Fruit fly (Drosophila melanogaster) whole organism, embryonic: ENCODE data around the gene Schip1.
A peak's percentile ranks its signal among the peaks of the same experiment; 100 is the strongest.

Experiments
- Antp ChIP-seq: fragments of 200-800 bp; sonication (Bioruptor generic); optimal IDR thresholded peaks from 3 replicates; lab custom pipeline; 2016; ENCODE audit warnings: missing biosample characterization, missing genetic modification characterization
- B-H2 ChIP-seq: fragments of 200-800 bp; sonication (Bioruptor generic); optimal IDR thresholded peaks from 2 replicates; lab custom pipeline; 2018; ENCODE audit warnings: missing biosample characterization, mild to moderate bottlenecking, missing genetic modification characterization
- C15 ChIP-seq: fragments of 200-800 bp; sonication (Bioruptor generic); IDR thresholded peaks from 3 replicates; pipeline ENCODE4 v1.3.6; 2022; ENCODE audit warnings: missing biosample characterization, missing genetic modification characterization
- CG10274 ChIP-seq: fragments of 200-800 bp; sonication (Bioruptor generic); optimal IDR thresholded peaks from 3 replicates; lab custom pipeline; 2017; ENCODE audit warnings: missing biosample characterization, mild to moderate bottlenecking, missing genetic modification characterization
- CG10366 ChIP-seq: fragments of 200-800 bp; sonication (Bioruptor generic); IDR thresholded peaks from 2 replicates; pipeline ENCODE4 v1.3.6; 2022; ENCODE audit warnings: missing biosample characterization, missing genetic modification characterization
- CG11695 ChIP-seq: fragments of 200-800 bp; sonication (Bioruptor generic); IDR thresholded peaks from 3 replicates; pipeline ENCODE4 v1.3.6; 2022; ENCODE audit warnings: missing biosample characterization, missing genetic modification characterization
- CG13287 ChIP-seq: fragments of 200-800 bp; sonication (Bioruptor generic); IDR thresholded peaks from 2 replicates; pipeline ENCODE4 v1.3.6; 2022; ENCODE audit warnings: missing biosample characterization, missing genetic modification characterization; ENCODE audit not compliant: partially characterized antibody
- CG13424 ChIP-seq: fragments of 200-800 bp; sonication (Bioruptor generic); optimal IDR thresholded peaks from 2 replicates; lab custom pipeline; 2019; ENCODE audit warnings: missing biosample characterization, mild to moderate bottlenecking, missing genetic modification characterization, moderate library complexity
- CG13624 ChIP-seq: fragments of 200-800 bp; sonication (Bioruptor generic); optimal IDR thresholded peaks from 2 replicates; lab custom pipeline; 2016; ENCODE audit warnings: missing biosample characterization, missing genetic modification characterization
- CG14667 ChIP-seq: fragments of 200-800 bp; sonication (Bioruptor generic); IDR thresholded peaks from 2 replicates; pipeline ENCODE4 v1.3.6; 2022; ENCODE audit warnings: missing biosample characterization, missing genetic modification characterization
- CG15011 ChIP-seq: fragments of 200-800 bp; sonication (Bioruptor generic); optimal IDR thresholded peaks from 3 replicates; lab custom pipeline; 2018; ENCODE audit warnings: missing biosample characterization, mild to moderate bottlenecking, missing genetic modification characterization
- CG16863 ChIP-seq: fragments of 200-800 bp; sonication (Bioruptor generic); optimal IDR thresholded peaks from 3 replicates; lab custom pipeline; 2016; ENCODE audit warnings: missing biosample characterization, missing genetic modification characterization
- CG18262 ChIP-seq: fragments of 200-800 bp; optimal IDR thresholded peaks from 3 replicates; lab custom pipeline; 2019; ENCODE audit warnings: missing biosample characterization, mild to moderate bottlenecking, missing genetic modification characterization, moderate library complexity
- CG30020 ChIP-seq: fragments of 200-800 bp; optimal IDR thresholded peaks from 2 replicates; lab custom pipeline; 2019; ENCODE audit warnings: missing biosample characterization, mild to moderate bottlenecking, missing genetic modification characterization, moderate library complexity
- CG3163 ChIP-seq: fragments of 200-800 bp; sonication (Bioruptor generic); optimal IDR thresholded peaks from 3 replicates; lab custom pipeline; 2016; ENCODE audit warnings: missing biosample characterization, missing genetic modification characterization
- CG3281 ChIP-seq: fragments of 200-800 bp; sonication (Bioruptor generic); optimal IDR thresholded peaks from 3 replicates; lab custom pipeline; 2017; ENCODE audit warnings: missing biosample characterization, mild to moderate bottlenecking, missing genetic modification characterization
- CG3407 ChIP-seq: fragments of 200-800 bp; sonication (Bioruptor generic); optimal IDR thresholded peaks from 2 replicates; lab custom pipeline; 2018; ENCODE audit warnings: missing biosample characterization, mild to moderate bottlenecking, missing genetic modification characterization
- CG6654 ChIP-seq: fragments of 200-800 bp; sonication (Bioruptor generic); optimal IDR thresholded peaks from 2 replicates; lab custom pipeline; 2017; ENCODE audit warnings: missing biosample characterization, mild to moderate bottlenecking, missing genetic modification characterization
- CG6683 ChIP-seq: fragments of 200-800 bp; sonication (Bioruptor generic); optimal IDR thresholded peaks from 2 replicates; lab custom pipeline; 2017; ENCODE audit warnings: missing biosample characterization, mild to moderate bottlenecking, missing genetic modification characterization, missing genetic modification reagents
- CG7786 ChIP-seq: fragments of 200-800 bp; sonication (Bioruptor generic); optimal IDR thresholded peaks from 2 replicates; lab custom pipeline; 2016; ENCODE audit warnings: missing biosample characterization, missing genetic modification characterization
- CG8290 ChIP-seq, 3 experiments: fragments of 200-800 bp; sonication (Bioruptor generic); optimal IDR thresholded peaks; 2 replicates each; lab custom pipeline; 2016 to 2019; ENCODE audit warnings: missing biosample characterization in 3 of 3, missing genetic modification characterization in 3 of 3, mild to moderate bottlenecking in 2 of 3, moderate library complexity in 1 of 3
- CG8924 ChIP-seq: fragments of 200-800 bp; optimal IDR thresholded peaks from 3 replicates; lab custom pipeline; 2019; ENCODE audit warnings: missing biosample characterization, mild to moderate bottlenecking, missing genetic modification characterization, moderate library complexity
- CG9797 ChIP-seq: fragments of 200-800 bp; sonication (Bioruptor generic); optimal IDR thresholded peaks from 3 replicates; lab custom pipeline; 2018; ENCODE audit warnings: missing biosample characterization, mild to moderate bottlenecking, missing genetic modification characterization
- CkIIα-i1 ChIP-seq: fragments of 200-800 bp; sonication (Bioruptor generic); IDR thresholded peaks from 2 replicates; pipeline ENCODE4 v1.3.6; 2022; ENCODE audit warnings: missing biosample characterization, missing genetic modification characterization
- Dll ChIP-seq: fragments of 200-800 bp; sonication (Bioruptor generic); IDR thresholded peaks from 4 replicates; pipeline ENCODE4 v1.3.6; 2022; ENCODE audit warnings: missing biosample characterization, missing genetic modification characterization; ENCODE audit not compliant: partially characterized antibody
- E2f2 ChIP-seq: fragments of 200-800 bp; sonication (Bioruptor generic); IDR thresholded peaks from 2 replicates; pipeline ENCODE4 v1.3.6; 2022; ENCODE audit warnings: missing biosample characterization, missing genetic modification characterization
- ERR ChIP-seq: fragments of 200-800 bp; sonication (Bioruptor generic); optimal IDR thresholded peaks from 2 replicates; lab custom pipeline; 2016; ENCODE audit warnings: missing biosample characterization, missing genetic modification characterization
- H2.0 ChIP-seq: fragments of 200-800 bp; sonication (Bioruptor generic); IDR thresholded peaks from 2 replicates; pipeline ENCODE4 v1.3.6; 2022; ENCODE audit warnings: missing biosample characterization, missing genetic modification characterization
- Hr51 ChIP-seq, 2 experiments: fragments of 200-800 bp; sonication (Bioruptor generic); optimal IDR thresholded peaks; 2 replicates in 1 of 2; 3 replicates in 1 of 2; lab custom pipeline; 2016 to 2018; ENCODE audit warnings: missing biosample characterization in 2 of 2, missing genetic modification characterization in 2 of 2, mild to moderate bottlenecking in 1 of 2, moderate library complexity in 1 of 2
- Hr78 ChIP-seq, 2 experiments: fragments of 200-800 bp in 1 of 2; fragments of >200 bp in 1 of 2; sonication (Bioruptor generic) in 1 of 2; optimal IDR thresholded peaks; 2 replicates each; lab custom pipeline; 2017 to 2019; ENCODE audit warnings: missing biosample characterization in 2 of 2, missing genetic modification characterization in 2 of 2, mild to moderate bottlenecking in 1 of 2, moderate library complexity in 1 of 2
- Mes4 ChIP-seq: fragments of 200-800 bp; sonication (Bioruptor generic); optimal IDR thresholded peaks from 2 replicates; lab custom pipeline; 2016; ENCODE audit warnings: missing biosample characterization, missing genetic modification characterization
- NfI ChIP-seq: fragments of 200-800 bp; sonication (Bioruptor generic); optimal IDR thresholded peaks from 3 replicates; lab custom pipeline; 2018; ENCODE audit warnings: missing biosample characterization, mild to moderate bottlenecking, missing genetic modification characterization, moderate library complexity
- bab2 ChIP-seq: fragments of 200-800 bp; sonication (Bioruptor generic); optimal IDR thresholded peaks from 2 replicates; lab custom pipeline; 2016; ENCODE audit warnings: missing biosample characterization, missing genetic modification characterization
- chif ChIP-seq, 2 experiments: fragments of 200-800 bp; sonication (Bioruptor generic); optimal IDR thresholded peaks; 3 replicates each; lab custom pipeline; 2016; ENCODE audit warnings: missing biosample characterization in 2 of 2, missing genetic modification characterization in 2 of 2
- ci ChIP-seq: fragments of 200-800 bp; sonication (Bioruptor generic); IDR thresholded peaks from 3 replicates; pipeline ENCODE4 v1.3.6; 2022; ENCODE audit warnings: missing biosample characterization, missing genetic modification characterization
- dmrt11E ChIP-seq: fragments of 200-800 bp; sonication (Bioruptor generic); optimal IDR thresholded peaks from 3 replicates; lab custom pipeline; 2018; ENCODE audit warnings: missing biosample characterization, mild to moderate bottlenecking, missing genetic modification characterization, moderate library complexity
- dpn ChIP-seq, 2 experiments: fragments of 200-800 bp; sonication (Bioruptor generic); optimal IDR thresholded peaks; 3 replicates each; lab custom pipeline; 2016; ENCODE audit warnings: missing biosample characterization in 2 of 2, missing genetic modification characterization in 2 of 2
- gro ChIP-seq: fragments of 200-800 bp; sonication (Bioruptor generic); optimal IDR thresholded peaks from 2 replicates; lab custom pipeline; 2016; ENCODE audit warnings: missing biosample characterization, missing genetic modification characterization
- her ChIP-seq: fragments of 200-800 bp; sonication (Bioruptor generic); optimal IDR thresholded peaks from 2 replicates; lab custom pipeline; 2016; ENCODE audit warnings: missing biosample characterization, missing genetic modification characterization
- inv ChIP-seq: fragments of 200-800 bp; sonication (Bioruptor generic); IDR thresholded peaks from 2 replicates; pipeline ENCODE4 v1.3.6; 2022; ENCODE audit warnings: missing biosample characterization, missing genetic modification characterization; ENCODE audit not compliant: partially characterized antibody
- kay ChIP-seq: fragments of 200-800 bp; sonication (Bioruptor generic); optimal IDR thresholded peaks from 2 replicates; lab custom pipeline; 2016; ENCODE audit warnings: missing biosample characterization, missing genetic modification characterization
- knrl ChIP-seq: fragments of 200-800 bp; sonication (Bioruptor generic); IDR thresholded peaks from 3 replicates; pipeline ENCODE4 v1.3.6; 2022; ENCODE audit warnings: missing biosample characterization, missing genetic modification characterization; ENCODE audit not compliant: partially characterized antibody
- lov ChIP-seq, 2 experiments: fragments of 200-800 bp in 1 of 2; fragments of >200 bp in 1 of 2; sonication (Bioruptor generic) in 1 of 2; IDR thresholded peaks in 1 of 2; optimal IDR thresholded peaks in 1 of 2; 2 replicates in 1 of 2; 3 replicates in 1 of 2; pipeline versions ENCODE4 v1.3.6 to Lab custom; 2017 to 2022; ENCODE audit warnings: missing biosample characterization in 1 of 2, missing genetic modification characterization in 1 of 2
- org-1 ChIP-seq: fragments of 200-800 bp; sonication (Bioruptor generic); optimal IDR thresholded peaks from 2 replicates; lab custom pipeline; 2017; ENCODE audit warnings: missing biosample characterization, missing genetic modification characterization
- peb ChIP-seq: fragments of 200-800 bp; sonication (Bioruptor generic); IDR thresholded peaks from 2 replicates; pipeline ENCODE4 v1.3.6; 2022; ENCODE audit warnings: missing biosample characterization, missing genetic modification characterization
- stwl ChIP-seq: fragments of 200-800 bp; sonication (Bioruptor generic); optimal IDR thresholded peaks from 3 replicates; lab custom pipeline; 2018; ENCODE audit warnings: missing biosample characterization, mild to moderate bottlenecking, missing genetic modification characterization, moderate library complexity
- sug ChIP-seq: fragments of 200-800 bp; optimal IDR thresholded peaks from 2 replicates; lab custom pipeline; 2019; ENCODE audit warnings: missing biosample characterization, mild to moderate bottlenecking, missing genetic modification characterization, moderate library complexity
- toy ChIP-seq: fragments of 200-800 bp; sonication (Bioruptor generic); IDR thresholded peaks from 2 replicates; pipeline ENCODE4 v1.3.6; 2022; ENCODE audit warnings: missing biosample characterization, missing genetic modification characterization
- zen ChIP-seq: fragments of 200-800 bp; sonication (Bioruptor generic); optimal IDR thresholded peaks from 3 replicates; lab custom pipeline; 2018; ENCODE audit warnings: missing biosample characterization, mild to moderate bottlenecking, missing genetic modification characterization, moderate library complexity

Gene Schip1

DNA sequence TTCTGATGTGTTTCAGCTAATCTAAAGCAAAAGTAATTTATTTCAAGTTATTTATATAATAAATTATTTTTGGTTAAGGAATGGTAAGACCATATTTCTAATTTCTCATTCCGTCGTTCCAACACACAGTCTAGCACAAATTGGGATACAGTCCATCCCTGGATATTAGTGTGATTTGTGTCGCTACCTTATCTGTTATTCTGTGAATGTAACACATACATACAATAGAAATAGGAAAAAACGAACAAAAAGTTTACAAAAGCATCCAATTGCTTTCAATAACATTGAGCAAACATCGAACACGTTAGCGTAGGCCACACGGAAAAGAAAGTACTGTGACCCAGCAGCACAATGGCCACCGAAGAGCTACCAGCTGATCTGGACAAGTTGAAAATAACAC lies 35.6 kb upstream of the Schip1 start, which contains the start of gene CG5056 (continued):
- peak; percentile 39; the same call in 1 of the 3 replicates for TF ChIP-seq knrl (GFP tag; lab: Robert Waterston, UW)
- peak; percentile 63 for TF ChIP-seq CG9797 (GFP tag; lab: Kevin White, UChicago)
- peak; percentile 13 for TF ChIP-seq dmrt11E (tag; lab: Kevin White, UChicago)
- no peak for TF ChIP-seq C15 (GFP tag; lab: Robert Waterston, UW)
- no peak for TF ChIP-seq B-H2
- no peak for TF ChIP-seq CG13624
- TF ChIP-seq CG16863 (GFP tag; lab: Kevin White, UChicago) = no peak
- TF ChIP-seq CkIIα-i1 = no peak
- no peak for TF ChIP-seq Hr78 (GFP tag; optimal IDR thresholded peaks at IDR 0.05; lab: Kevin White, UChicago)
- TF ChIP-seq CG7786 = no peak
- no peak for TF ChIP-seq Mes4 (GFP tag; lab: Kevin White, UChicago)
- TF ChIP-seq sug = peak; percentile 37
- TF ChIP-seq CG6654 (GFP tag; lab: Kevin White, UChicago) = no peak
- TF ChIP-seq CG3281 = no peak
- TF ChIP-seq CG14667 (GFP tag; lab: Robert Waterston, UW) = peak; percentile 30; the same call in 1 of the 2 replicates
- TF ChIP-seq peb = no peak
- peak; percentile 100 for TF ChIP-seq CG30020 (tag; lab: Kevin White, UChicago)
- TF ChIP-seq gro (GFP tag; lab: Kevin White, UChicago) = peak; percentile 1
- TF ChIP-seq CG13424 (tag; lab: Kevin White, UChicago) = peak; percentile 30
- TF ChIP-seq CG10274 (GFP tag; lab: Kevin White, UChicago) = no peak
- TF ChIP-seq bab2 = no peak
- no peak for TF ChIP-seq H2.0
- no peak for TF ChIP-seq Antp (GFP tag; lab: Kevin White, UChicago)
- TF ChIP-seq dpn (GFP tag; optimal IDR thresholded peaks at IDR 0.05; lab: Kevin White, UChicago) = peak in 1 of 2 experiments; percentile 31
- TF ChIP-seq kay (GFP tag; lab: Kevin White, UChicago) = no peak
- TF ChIP-seq CG15011 (GFP tag; lab: Kevin White, UChicago) = no peak
- 0 out of 2 replicates have a peak, but pooled peaks have one; percentile 39 for TF ChIP-seq CG13287 (GFP tag; lab: Robert Waterston, UW)
- TF ChIP-seq Hr51 (GFP tag; optimal IDR thresholded peaks at IDR 0.05; lab: Kevin White, UChicago) = no peak
- TF ChIP-seq CG3407 (GFP tag; lab: Kevin White, UChicago) = no peak
- TF ChIP-seq CG3163 (GFP tag; lab: Kevin White, UChicago) = no peak
- no peak for TF ChIP-seq ERR (GFP tag; lab: Kevin White, UChicago)
- peak; percentile 41 for TF ChIP-seq zen (tag; lab: Kevin White, UChicago)
- peak; percentile 7 for TF ChIP-seq CG18262 (tag; lab: Kevin White, UChicago)
- peak; percentile 23; the same call in 1 of the 3 replicates for TF ChIP-seq ci
- peak; percentile 59 for TF ChIP-seq stwl (tag; lab: Kevin White, UChicago)
- no peak for TF ChIP-seq E2f2 (GFP tag; lab: Robert Waterston, UW)
- TF ChIP-seq inv = no peak
- no peak for TF ChIP-seq CG10366 (GFP tag; lab: Robert Waterston, UW)
- TF ChIP-seq chif (GFP tag; optimal IDR thresholded peaks at IDR 0.05; lab: Kevin White, UChicago) = no peak
- peak; percentile 28; the same call in 1 of the 4 replicates for TF ChIP-seq Dll
- peak; percentile 95 for TF ChIP-seq her (GFP tag; lab: Kevin White, UChicago)
- TF ChIP-seq lov (optimal IDR thresholded peaks at IDR 0.05; lab: Kevin White, UChicago) = no peak
- TF ChIP-seq lov (GFP tag; IDR thresholded peaks at IDR 0.05; lab: Robert Waterston, UW) = no peak
- peak; percentile 28 for TF ChIP-seq NfI (GFP tag; lab: Kevin White, UChicago)
- no peak for TF ChIP-seq CG6683 (GFP tag; lab: Kevin White, UChicago)
- peak; percentile 59 for TF ChIP-seq CG8924 (tag; lab: Kevin White, UChicago)
- TF ChIP-seq CG11695 = no peak
- peak; percentile 12 for TF ChIP-seq CG8290 (GFP tag; optimal IDR thresholded peaks at IDR 0.05; lab: Kevin White, UChicago)
- TF ChIP-seq CG8290 (tag; optimal IDR thresholded peaks at IDR 0.05; lab: Kevin White, UChicago) = no peak
- TF ChIP-seq org-1 = no peak
- TF ChIP-seq toy = no peak
